Worm (Caenorhabditis elegans) whole organism, young adult: ENCODE data around the gene nhr-60.

Experiments used
- ama-1 ChIP-seq, 3 experiments: fragments of 150-350 bp in 1 of 3; sonication (generic microtip) in 2 of 3; optimal IDR thresholded peaks; 2 replicates each; lab custom pipeline; 2014 to 2018; ENCODE audit warnings: missing biosample characterization in 2 of 3, missing genetic modification characterization in 2 of 3, missing genetic modification reagents in 2 of 3
- cebp-1 ChIP-seq, 2 experiments: fragments of 200-800 bp in 1 of 2; sonication (Bioruptor generic) in 1 of 2; sonication (generic microtip) in 1 of 2; IDR thresholded peaks in 1 of 2; optimal IDR thresholded peaks in 1 of 2; 2 replicates each; pipeline versions ENCODE4 v1.3.6 to Lab custom; 2017 to 2022; ENCODE audit warnings: missing compliant biosample characterization in 2 of 2, missing genetic modification characterization in 2 of 2, mild to moderate bottlenecking in 1 of 2, missing genetic modification reagents in 1 of 2, moderate library complexity in 1 of 2
- dox-1 ChIP-seq: fragments of 200-800 bp; sonication (Bioruptor generic); IDR thresholded peaks from 2 replicates; pipeline ENCODE4 v1.3.6; 2022; ENCODE audit warnings: missing genetic modification reagents, missing genetic modification characterization, missing compliant biosample characterization
- pha-4 ChIP-seq: fragments of 150-350 bp; sonication (generic microtip); optimal IDR thresholded peaks from 2 replicates; lab custom pipeline; 2014; ENCODE audit warnings: missing biosample characterization, missing genetic modification reagents, missing genetic modification characterization
- snpc-4 ChIP-seq, 5 experiments: fragments of 150-350 bp in 1 of 5; sonication (generic microtip) in 4 of 5; optimal IDR thresholded peaks; 2 replicates each; lab custom pipeline; 2014 to 2018; ENCODE audit warnings: missing genetic modification characterization in 5 of 5, missing biosample characterization in 3 of 5, antibody characterized with exemption in 2 of 5, mild to moderate bottlenecking in 2 of 5, missing compliant biosample characterization in 2 of 5, missing genotype in 2 of 5, moderate library complexity in 2 of 5, missing genetic modification reagents in 1 of 5

- no peak for TF ChIP-seq dox-1 (GFP tag; lab: Robert Waterston, UW)
- TF ChIP-seq cebp-1 (GFP tag; IDR thresholded peaks at IDR 0.05; lab: Robert Waterston, UW): no peak
- TF ChIP-seq cebp-1 (tag; optimal IDR thresholded peaks at IDR 0.05; lab: Kevin White, UChicago): no peak
- no peak for TF ChIP-seq pha-4 (tag; lab: Kevin White, UChicago)
- TF ChIP-seq snpc-4 (GFP tag; optimal IDR thresholded peaks at IDR 0.05; lab: Kevin White, UChicago): no peak
- TF ChIP-seq snpc-4 (tag; optimal IDR thresholded peaks at IDR 0.05; lab: Kevin White, UChicago): no peak
- no peak for TF ChIP-seq ama-1 (optimal IDR thresholded peaks at IDR 0.05; lab: Kevin White, UChicago)
- TF ChIP-seq ama-1 (GFP tag; optimal IDR thresholded peaks at IDR 0.05; lab: Kevin White, UChicago): no peak
Observed at ce11 chrV:15752049-15752448, 21.0 kb downstream of the nhr-60 start, which contains the start of gene str-43.
